Fruit fly (Drosophila melanogaster) whole organism, pupa: ENCODE measurements around the gene aub.

Source experiments
- CG12605 ChIP-seq: fragments of 200-800 bp; sonication (Bioruptor generic); IDR thresholded peaks from 2 replicates; pipeline ENCODE4 v1.3.6; 2022; ENCODE audit warnings: missing biosample characterization, missing genetic modification characterization
- CG13204 ChIP-seq: fragments of 200-800 bp; sonication (Bioruptor generic); optimal IDR thresholded peaks from 2 replicates; lab custom pipeline; 2018; ENCODE audit warnings: missing biosample characterization, mild to moderate bottlenecking, missing genetic modification characterization, moderate library complexity
- CG14655 ChIP-seq: fragments of 200-800 bp; sonication (Bioruptor generic); optimal IDR thresholded peaks from 3 replicates; lab custom pipeline; 2017; ENCODE audit warnings: mild to moderate bottlenecking, missing biosample characterization, missing genetic modification reagents, missing genetic modification characterization
- CG15710 ChIP-seq: fragments of 200-800 bp; sonication (Bioruptor generic); optimal IDR thresholded peaks from 2 replicates; lab custom pipeline; 2018; ENCODE audit warnings: missing biosample characterization, mild to moderate bottlenecking, missing genetic modification characterization, moderate library complexity
- CG32121 ChIP-seq: fragments of 200-800 bp; sonication (Bioruptor generic); IDR thresholded peaks from 2 replicates; pipeline ENCODE4 v1.3.6; 2022; ENCODE audit warnings: missing biosample characterization, missing genetic modification characterization
- CG34367 ChIP-seq: fragments of 200-800 bp; sonication (Bioruptor generic); optimal IDR thresholded peaks from 2 replicates; lab custom pipeline; 2018; ENCODE audit warnings: missing biosample characterization, mild to moderate bottlenecking, missing genetic modification characterization
- CG8301 ChIP-seq: fragments of 200-800 bp; sonication (Bioruptor generic); optimal IDR thresholded peaks from 2 replicates; lab custom pipeline; 2018; ENCODE audit warnings: missing biosample characterization, mild to moderate bottlenecking, missing genetic modification characterization
- CG9948 ChIP-seq: fragments of 200-800 bp; sonication (Bioruptor generic); optimal IDR thresholded peaks from 2 replicates; lab custom pipeline; 2018; ENCODE audit warnings: missing biosample characterization, mild to moderate bottlenecking, missing genetic modification characterization, moderate library complexity
- EcR ChIP-seq: fragments of 200-800 bp; sonication (Bioruptor generic); optimal IDR thresholded peaks from 3 replicates; lab custom pipeline; 2019; ENCODE audit warnings: missing biosample characterization, missing genetic modification characterization, mild to moderate bottlenecking, moderate library complexity, missing genetic modification reagents
- Pif1A ChIP-seq: fragments of 200-800 bp; sonication (Bioruptor generic); optimal IDR thresholded peaks from 3 replicates; lab custom pipeline; 2016; ENCODE audit warnings: missing biosample characterization, missing genetic modification characterization
- Pif1B ChIP-seq: fragments of 200-800 bp; sonication (Bioruptor generic); optimal IDR thresholded peaks from 3 replicates; lab custom pipeline; 2016; ENCODE audit warnings: missing biosample characterization, missing genetic modification characterization
- fd96Ca ChIP-seq: fragments of 200-800 bp; sonication (Bioruptor generic); IDR thresholded peaks from 3 replicates; pipeline ENCODE4 v1.3.6; 2022; ENCODE audit warnings: missing biosample characterization, missing genetic modification characterization
- gl ChIP-seq: fragments of 200-800 bp; sonication (Bioruptor generic); optimal IDR thresholded peaks from 2 replicates; lab custom pipeline; 2018; ENCODE audit warnings: missing biosample characterization, mild to moderate bottlenecking, missing genetic modification characterization
- rn ChIP-seq: fragments of 200-800 bp; sonication (Bioruptor generic); IDR thresholded peaks from 2 replicates; pipeline ENCODE4 v1.3.6; 2022; ENCODE audit warnings: missing biosample characterization, missing genetic modification characterization

- TF ChIP-seq CG15710 (peak; percentile 18), EcR (GFP tag; lab: Kevin White, UChicago) (peak; percentile 52), fd96Ca (GFP tag; lab: Robert Waterston, UW) (0 out of 3 replicates have a peak, but pooled peaks have one; percentile 22), rn (no peak), gl (tag; lab: Kevin White, UChicago) (peak; percentile 79), CG9948 (tag; lab: Kevin White, UChicago) (no peak), CG12605 (GFP tag; lab: Robert Waterston, UW) (peak; percentile 38; the same call in 1 of the 2 replicates), CG34367 (no peak), CG13204 (GFP tag; lab: Kevin White, UChicago) (no peak), CG8301 (tag; lab: Kevin White, UChicago) (peak; percentile 52), CG14655 (GFP tag; lab: Kevin White, UChicago) (no peak), CG32121 (GFP tag; lab: Robert Waterston, UW) (peak; percentile 38; the same call in 1 of the 2 replicates), Pif1B (GFP tag; lab: Kevin White, UChicago) (peak; percentile 28), Pif1A (GFP tag; lab: Kevin White, UChicago) (no peak)
Observed at dm6 chr2L:10967257-10968008, 33.8 kb downstream of the aub start.
